Fruit fly (Drosophila melanogaster) whole organism, embryonic: ENCODE measurements around the gene CG6753.

ENCODE experiments used
- Aef1 ChIP-seq: fragments of 200-800 bp; sonication (Bioruptor generic); IDR thresholded peaks from 3 replicates; pipeline ENCODE4 v1.3.6; 2022; ENCODE audit warnings: missing biosample characterization, missing genetic modification characterization
- Awh ChIP-seq: fragments of 200-800 bp; sonication (Bioruptor generic); IDR thresholded peaks from 2 replicates; pipeline ENCODE4, ENCODE4 v1.3.6; 2022; ENCODE audit warnings: missing biosample characterization, missing genetic modification characterization
- BEAF-32 ChIP-seq: fragments of 200-800 bp; sonication (Bioruptor generic); optimal IDR thresholded peaks from 3 replicates; lab custom pipeline; 2017; ENCODE audit warnings: missing biosample characterization, missing genetic modification characterization, mild to moderate bottlenecking, moderate library complexity, missing genetic modification reagents
- CG10979 ChIP-seq: fragments of 200-800 bp; sonication (Bioruptor generic); optimal IDR thresholded peaks from 2 replicates; lab custom pipeline; 2018; ENCODE audit warnings: missing biosample characterization, mild to moderate bottlenecking, missing genetic modification characterization, moderate library complexity
- CG11456 ChIP-seq: fragments of 200-800 bp; sonication (Bioruptor generic); IDR thresholded peaks from 3 replicates; pipeline ENCODE4 v1.3.6; 2022; ENCODE audit warnings: missing biosample characterization, missing genetic modification characterization
- CG11696 ChIP-seq: fragments of 200-800 bp; sonication (Bioruptor generic); IDR thresholded peaks from 2 replicates; pipeline ENCODE4 v1.3.6; 2022; ENCODE audit warnings: missing biosample characterization, missing genetic modification characterization
- CG12219 ChIP-seq: fragments of 200-800 bp; sonication (Bioruptor generic); optimal IDR thresholded peaks from 3 replicates; lab custom pipeline; 2018; ENCODE audit warnings: missing biosample characterization, mild to moderate bottlenecking, missing genetic modification characterization
- CG13624 ChIP-seq: fragments of 200-800 bp; sonication (Bioruptor generic); optimal IDR thresholded peaks from 2 replicates; lab custom pipeline; 2016; ENCODE audit warnings: missing biosample characterization, missing genetic modification characterization
- CG17385 ChIP-seq: fragments of 200-800 bp; sonication (Bioruptor generic); optimal IDR thresholded peaks from 3 replicates; lab custom pipeline; 2018; ENCODE audit warnings: missing biosample characterization, mild to moderate bottlenecking, missing genetic modification characterization
- CG31224 ChIP-seq: fragments of 200-800 bp; sonication (Bioruptor generic); IDR thresholded peaks from 2 replicates; pipeline ENCODE4 v1.3.6; 2022; ENCODE audit warnings: missing biosample characterization, missing genetic modification characterization
- CG32767 ChIP-seq: fragments of 200-800 bp; sonication (Bioruptor generic); IDR thresholded peaks from 2 replicates; pipeline ENCODE4 v1.3.6; 2022; ENCODE audit warnings: missing biosample characterization, missing genetic modification characterization
- CG34224 ChIP-seq: fragments of 200-800 bp; sonication (Bioruptor generic); IDR thresholded peaks from 3 replicates; pipeline ENCODE4 v1.3.6; 2022; ENCODE audit warnings: missing biosample characterization, missing genetic modification characterization; ENCODE audit not compliant: partially characterized antibody
- CG34376 ChIP-seq: fragments of 200-800 bp; sonication (Bioruptor generic); optimal IDR thresholded peaks from 2 replicates; lab custom pipeline; 2018; ENCODE audit warnings: missing biosample characterization, mild to moderate bottlenecking, missing genetic modification characterization
- CG43689 ChIP-seq: fragments of 200-800 bp; sonication (Bioruptor generic); IDR thresholded peaks from 2 replicates; pipeline ENCODE4 v1.3.6; 2022; ENCODE audit warnings: missing biosample characterization, missing genetic modification characterization
- CG4730 ChIP-seq: fragments of 200-800 bp; sonication (Bioruptor generic); IDR thresholded peaks from 2 replicates; pipeline ENCODE4 v1.3.6; 2022; ENCODE audit warnings: missing biosample characterization, missing genetic modification characterization
- CG5953 ChIP-seq: fragments of 200-800 bp; sonication (Bioruptor generic); IDR thresholded peaks from 2 replicates; pipeline ENCODE4 v1.3.6; 2022; ENCODE audit warnings: missing biosample characterization, missing genetic modification characterization
- CG6175 ChIP-seq: fragments of 200-800 bp; sonication (Bioruptor generic); IDR thresholded peaks from 3 replicates; pipeline ENCODE4 v1.3.6; 2022; ENCODE audit warnings: missing biosample characterization, missing genetic modification characterization
- CG9609 ChIP-seq: fragments of 200-800 bp; sonication (Bioruptor generic); optimal IDR thresholded peaks from 3 replicates; lab custom pipeline; 2016; ENCODE audit warnings: missing biosample characterization, missing genetic modification characterization
- CG9727 ChIP-seq: fragments of 200-800 bp; sonication (Bioruptor generic); optimal IDR thresholded peaks from 3 replicates; lab custom pipeline; 2017; ENCODE audit warnings: missing biosample characterization, mild to moderate bottlenecking, missing genetic modification characterization
- CG9797 ChIP-seq: fragments of 200-800 bp; sonication (Bioruptor generic); optimal IDR thresholded peaks from 3 replicates; lab custom pipeline; 2018; ENCODE audit warnings: missing biosample characterization, mild to moderate bottlenecking, missing genetic modification characterization
- Dp ChIP-seq: fragments of 200-800 bp; sonication (Bioruptor generic); optimal IDR thresholded peaks from 2 replicates; lab custom pipeline; 2018; ENCODE audit warnings: missing biosample characterization, mild to moderate bottlenecking, missing genetic modification characterization, moderate library complexity
- Lhr ChIP-seq: fragments of 200-800 bp; sonication (Bioruptor generic); optimal IDR thresholded peaks from 3 replicates; lab custom pipeline; 2017; ENCODE audit warnings: mild to moderate bottlenecking, missing biosample characterization, missing genetic modification reagents, missing genetic modification characterization
- MESR4 ChIP-seq: fragments of 200-800 bp; sonication (Bioruptor generic); optimal IDR thresholded peaks from 2 replicates; lab custom pipeline; 2018; ENCODE audit warnings: missing biosample characterization, mild to moderate bottlenecking, missing genetic modification characterization, moderate library complexity
- MTF-1 ChIP-seq: fragments of 200-800 bp; sonication (Bioruptor generic); optimal IDR thresholded peaks from 2 replicates; lab custom pipeline; 2018; ENCODE audit warnings: missing biosample characterization, mild to moderate bottlenecking, missing genetic modification characterization, borderline replicate concordance
- Med ChIP-seq: fragments of 200-800 bp; sonication (Bioruptor generic); peaks from one replicate; lab custom pipeline; 2016; ENCODE audit warnings: missing biosample characterization, missing genetic modification characterization, mild to moderate bottlenecking, inconsistent platforms, moderate library complexity
- Myb ChIP-seq: fragments of 200-800 bp; sonication (Bioruptor generic); optimal IDR thresholded peaks from 2 replicates; lab custom pipeline; 2016; ENCODE audit warnings: missing biosample characterization, missing genetic modification characterization
- NK7.1 ChIP-seq: fragments of 200-800 bp; sonication (Bioruptor generic); optimal IDR thresholded peaks from 3 replicates; lab custom pipeline; 2016; ENCODE audit warnings: missing biosample characterization, missing genetic modification characterization
- Oli ChIP-seq: fragments of 200-800 bp; sonication (Bioruptor generic); optimal IDR thresholded peaks from 2 replicates; lab custom pipeline; 2018; ENCODE audit warnings: missing biosample characterization, mild to moderate bottlenecking, missing genetic modification characterization, moderate library complexity
- Optix ChIP-seq: fragments of 200-800 bp; sonication (Bioruptor generic); IDR thresholded peaks from 3 replicates; pipeline ENCODE4 v1.3.6; 2022; ENCODE audit warnings: missing biosample characterization, missing genetic modification characterization
- abd-A ChIP-seq: fragments of 200-800 bp; sonication (Bioruptor generic); optimal IDR thresholded peaks from 3 replicates; lab custom pipeline; 2019; ENCODE audit warnings: missing biosample characterization, mild to moderate bottlenecking, missing genetic modification characterization, moderate library complexity
- bowl ChIP-seq: fragments of 200-800 bp; sonication (Bioruptor generic); IDR thresholded peaks from 2 replicates; pipeline ENCODE4 v1.3.6; 2022; ENCODE audit warnings: missing biosample characterization, missing genetic modification characterization
- br ChIP-seq: fragments of >200 bp; optimal IDR thresholded peaks from 2 replicates; lab custom pipeline; 2017
- dimm ChIP-seq: fragments of 200-800 bp; sonication (Bioruptor generic); IDR thresholded peaks from 2 replicates; pipeline ENCODE4 v1.3.6; 2022; ENCODE audit warnings: missing biosample characterization, missing genetic modification characterization
- dpn ChIP-seq, 2 experiments: fragments of 200-800 bp; sonication (Bioruptor generic); optimal IDR thresholded peaks; 3 replicates each; lab custom pipeline; 2016; ENCODE audit warnings: missing biosample characterization in 2 of 2, missing genetic modification characterization in 2 of 2
- emc ChIP-seq: fragments of 200-800 bp; sonication (Bioruptor generic); optimal IDR thresholded peaks from 2 replicates; lab custom pipeline; 2016; ENCODE audit warnings: missing biosample characterization, missing genetic modification characterization
- fd96Cb ChIP-seq: fragments of 200-800 bp; sonication (Bioruptor generic); optimal IDR thresholded peaks from 2 replicates; lab custom pipeline; 2018; ENCODE audit warnings: missing biosample characterization, mild to moderate bottlenecking, missing genetic modification characterization, moderate library complexity
- nau ChIP-seq: fragments of 200-800 bp; sonication (Bioruptor generic); optimal IDR thresholded peaks from 3 replicates; lab custom pipeline; 2017; ENCODE audit warnings: missing biosample characterization, mild to moderate bottlenecking, missing genetic modification characterization, missing genetic modification reagents
- odd ChIP-seq: fragments of 200-800 bp; sonication (Bioruptor generic); optimal IDR thresholded peaks from 2 replicates; lab custom pipeline; 2017; ENCODE audit warnings: missing biosample characterization, mild to moderate bottlenecking, missing genetic modification characterization
- onecut ChIP-seq: fragments of 200-800 bp; sonication (Bioruptor generic); IDR thresholded peaks from 2 replicates; pipeline ENCODE4 v1.3.6; 2022; ENCODE audit warnings: missing biosample characterization, missing genetic modification characterization
- pita ChIP-seq: fragments of 200-800 bp; sonication (Bioruptor generic); optimal IDR thresholded peaks from 2 replicates; lab custom pipeline; 2017; ENCODE audit warnings: missing biosample characterization, mild to moderate bottlenecking, missing genetic modification characterization
- pnt ChIP-seq: fragments of 200-800 bp; sonication (Bioruptor generic); optimal IDR thresholded peaks from 3 replicates; lab custom pipeline; 2016; ENCODE audit warnings: missing biosample characterization, missing genetic modification characterization
- prd ChIP-seq, 3 experiments: fragments of >200 bp in 2 of 3; fragments of 200-800 bp in 1 of 3; sonication (Bioruptor generic) in 1 of 3; optimal IDR thresholded peaks in 2 of 3; IDR thresholded peaks in 1 of 3; 2 replicates in 2 of 3; 3 replicates in 1 of 3; pipeline versions ENCODE4 v1.3.6 to Lab custom; 2017 to 2022; ENCODE audit warnings: missing biosample characterization in 1 of 3, missing genetic modification characterization in 1 of 3
- pzg ChIP-seq: fragments of 200-800 bp; sonication (Bioruptor generic); optimal IDR thresholded peaks from 3 replicates; lab custom pipeline; 2018; ENCODE audit warnings: missing biosample characterization, mild to moderate bottlenecking, missing genetic modification characterization, moderate library complexity
- ranshi ChIP-seq: fragments of 200-800 bp; sonication (Bioruptor generic); IDR thresholded peaks from 2 replicates; pipeline ENCODE4 v1.3.6; 2022; ENCODE audit warnings: missing biosample characterization, missing genetic modification characterization
- ro ChIP-seq: fragments of 200-800 bp; sonication (Bioruptor generic); IDR thresholded peaks from 2 replicates; pipeline ENCODE4 v1.3.6; 2022; ENCODE audit warnings: missing biosample characterization, missing genetic modification characterization
- scrt ChIP-seq: fragments of 200-800 bp; sonication (Bioruptor generic); optimal IDR thresholded peaks from 2 replicates; lab custom pipeline; 2018; ENCODE audit warnings: missing biosample characterization, mild to moderate bottlenecking, missing genetic modification characterization, moderate library complexity
- sim ChIP-seq: fragments of 200-800 bp; sonication (Bioruptor generic); IDR thresholded peaks from 2 replicates; pipeline ENCODE4 v1.3.6; 2022; ENCODE audit warnings: missing biosample characterization, missing genetic modification characterization
- unc-4 ChIP-seq: fragments of 200-800 bp; sonication (Bioruptor generic); IDR thresholded peaks from 2 replicates; pipeline ENCODE4 v1.3.6; 2022; ENCODE audit warnings: missing biosample characterization, missing genetic modification characterization; ENCODE audit not compliant: partially characterized antibody

CG6753 gene

dm6 chr3R:12685290-12685689 lies 43.0 kb upstream of the CG6753 start (continued):
- TF ChIP-seq scrt (GFP tag; lab: Kevin White, UChicago) (no peak), CG10979 (tag; lab: Kevin White, UChicago) (no peak), Lhr (GFP tag; lab: Kevin White, UChicago) (no peak)

dm6 chr3R:12681275-12681674 lies 39.0 kb upstream of the CG6753 start, which contains the start of gene Cyp313a4:
Gene Cyp313a4, minus strand, starts transcription at chr3R:12681375.
- TF ChIP-seq ranshi (GFP tag; lab: Robert Waterston, UW) (no peak), Oli (no peak), BEAF-32 (GFP tag; lab: Kevin White, UChicago) (no peak), CG6175 (GFP tag; lab: Robert Waterston, UW) (no peak), Awh (GFP tag; lab: Robert Waterston, UW) (no peak), dpn (GFP tag; optimal IDR thresholded peaks at IDR 0.05; lab: Kevin White, UChicago) (no peak)

dm6 chr3R:12678850-12679249 lies 36.6 kb upstream of the CG6753 start, which contains the start of gene mbo:
Gene mbo, minus strand, starts transcription at chr3R:12679052.
- TF ChIP-seq CG13624 (GFP tag; lab: Kevin White, UChicago) (no peak), Aef1 (GFP tag; lab: Robert Waterston, UW) (no peak), CG9609 (GFP tag; lab: Kevin White, UChicago) (no peak), MTF-1 (no peak), ro (no peak), Med (GFP tag; lab: Kevin White, UChicago) (peak; percentile 3), onecut (GFP tag; lab: Robert Waterston, UW) (no peak), MESR4 (GFP tag; lab: Kevin White, UChicago) (peak; percentile 38), Dp (peak; percentile 36), unc-4 (GFP tag; lab: Robert Waterston, UW) (no peak), scrt (GFP tag; lab: Kevin White, UChicago) (no peak), CG32767 (GFP tag; lab: Robert Waterston, UW) (no peak), CG9727 (no peak), odd (GFP tag; lab: Kevin White, UChicago) (no peak), CG43689 (GFP tag; lab: Robert Waterston, UW) (no peak), Myb (peak; percentile 13), CG4730 (GFP tag; lab: Robert Waterston, UW) (no peak), dimm (GFP tag; lab: Robert Waterston, UW) (no peak), nau (GFP tag; lab: Kevin White, UChicago) (no peak), pzg (peak; percentile 25), bowl (GFP tag; lab: Robert Waterston, UW) (no peak), abd-A (tag; lab: Kevin White, UChicago) (no peak), CG11696 (GFP tag; lab: Robert Waterston, UW) (no peak), pnt (GFP tag; lab: Kevin White, UChicago) (no peak), pita (GFP tag; lab: Kevin White, UChicago) (no peak), sim (no peak), CG9797 (GFP tag; lab: Kevin White, UChicago) (peak; percentile 55), CG5953 (no peak), CG34376 (no peak), prd (optimal IDR thresholded peaks at IDR 0.05; lab: Kevin White, UChicago) (no peak), prd (GFP tag; IDR thresholded peaks at IDR 0.05; lab: Robert Waterston, UW) (no peak), CG34224 (no peak), fd96Cb (tag; lab: Kevin White, UChicago) (no peak), Optix (GFP tag; lab: Robert Waterston, UW) (no peak), NK7.1 (GFP tag; lab: Kevin White, UChicago) (no peak), CG12219 (no peak), br (lab: Kevin White, UChicago) (no peak), CG17385 (GFP tag; lab: Kevin White, UChicago) (no peak), CG11456 (GFP tag; lab: Robert Waterston, UW) (no peak), emc (GFP tag; lab: Kevin White, UChicago) (no peak), CG31224 (GFP tag; lab: Robert Waterston, UW) (no peak)
